Fruit fly (Drosophila melanogaster) S2 (cell line): ENCODE measurements around the gene Iris.

Experiments used
- CG8478 ChIP-seq: fragments of >200 bp; optimal IDR thresholded peaks from 2 replicates; lab custom pipeline; 2018
- CTCF ChIP-seq, 2 experiments: fragments of >200 bp; optimal IDR thresholded peaks; 2 replicates each; lab custom pipeline; 2018

- TF ChIP-seq CTCF (optimal IDR thresholded peaks at IDR 0.05; lab: Kevin White, UChicago), result no peak
- no peak for TF ChIP-seq CG8478 (lab: Kevin White, UChicago)
Measured at dm6 chr2L:1116661-1117322, 17.1 kb downstream of the Iris start.
